Worm (Caenorhabditis elegans): Measurements from ENCODE around the gene srsx-27.

srsx-27 gene

ce11 chrV:10148352-10148751 is 1.5 kb upstream of the srsx-27 start, which contains the start of gene srsx-26:
Gene srsx-26 (plus strand): TSS chrV:10148652.
- TF ChIP-seq elt-3 (tag; optimal IDR thresholded peaks at IDR 0.05) (no peak), ceh-8 (GFP tag; optimal IDR thresholded peaks at IDR 0.05) (peak; percentile 51), snu-23 (GFP tag; optimal IDR thresholded peaks at IDR 0.05) (no peak), mdl-1 (tag; optimal IDR thresholded peaks at IDR 0.05) (no peak), ceh-63 (GFP tag; optimal IDR thresholded peaks at IDR 0.05) (no peak), xbp-1 (tag; optimal IDR thresholded peaks at IDR 0.05) (no peak), nhr-84 (tag; optimal IDR thresholded peaks at IDR 0.05) (no peak), pax-3 (tag; optimal IDR thresholded peaks at IDR 0.05) (no peak), hlh-4 (tag; optimal IDR thresholded peaks at IDR 0.05) (no peak), zip-4 (GFP tag; optimal IDR thresholded peaks at IDR 0.05) (no peak), pag-3 (tag; optimal IDR thresholded peaks at IDR 0.05; ENCODE audit: borderline replicate concordance, insufficient read depth) (no peak), tlp-1 (tag; optimal IDR thresholded peaks at IDR 0.05) (no peak), efl-1 (optimal IDR thresholded peaks at IDR 0.05) (no peak), efl-1 (GFP tag; optimal IDR thresholded peaks at IDR 0.05 in 1 of 2) (no peak), ztf-4 (tag; optimal IDR thresholded peaks at IDR 0.05) (no peak), ceh-82 (tag; optimal IDR thresholded peaks at IDR 0.05) (no peak), lin-39 (tag; optimal IDR thresholded peaks at IDR 0.05) (no peak), ceh-90 (tag; optimal IDR thresholded peaks at IDR 0.05) (peak; percentile 14), fkh-8 (tag; optimal IDR thresholded peaks at IDR 0.05) (peak; percentile 56), nhr-71 (tag; optimal IDR thresholded peaks at IDR 0.05) (peak; percentile 30), nhr-47 (tag; optimal IDR thresholded peaks at IDR 0.05) (peak; percentile 37), lir-3 (tag; optimal IDR thresholded peaks at IDR 0.05; ENCODE audit: poor library complexity) (no peak)

DNA sequence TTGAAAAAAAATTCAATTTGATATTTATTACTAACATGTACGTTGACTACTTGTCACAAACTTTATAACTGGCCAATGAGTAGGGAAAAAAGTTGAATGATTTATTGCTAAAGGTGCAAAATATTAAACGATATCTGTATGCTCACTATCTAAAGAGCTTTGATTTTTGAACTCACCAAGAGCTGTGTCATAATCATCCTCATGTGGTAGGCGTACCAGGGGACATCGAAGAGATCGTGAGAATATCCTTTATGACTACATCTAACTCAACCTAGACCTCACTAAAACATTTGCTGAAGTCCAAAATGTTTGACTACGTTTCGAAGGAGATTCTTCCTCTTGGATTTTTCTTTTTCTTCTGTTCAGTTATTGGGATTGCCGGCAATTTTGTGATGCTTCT is 2.5 kb downstream of the srsx-27 start, which contains the start of gene srsx-28:
Gene srsx-28, plus strand, starts transcription at position 301 of the 400 bp plus-strand sequence.
- TF ChIP-seq dpl-1 (GFP tag; optimal IDR thresholded peaks at IDR 0.05): no peak
- no peak for TF ChIP-seq mab-9 (GFP tag; IDR thresholded peaks at IDR 0.05)
- no peak for TF ChIP-seq C16A3.4 (tag; optimal IDR thresholded peaks at IDR 0.05)
- TF ChIP-seq snu-23 (GFP tag; optimal IDR thresholded peaks at IDR 0.05): no peak
- no peak for TF ChIP-seq pqm-1 (tag; optimal IDR thresholded peaks at IDR 0.05)
- no peak for TF ChIP-seq ceh-8 (GFP tag; optimal IDR thresholded peaks at IDR 0.05)
- no peak for TF ChIP-seq unc-98 (GFP tag; IDR thresholded peaks at IDR 0.05)
- no peak for TF ChIP-seq lin-13 (GFP tag; optimal IDR thresholded peaks at IDR 0.05)
- TF ChIP-seq sup-37 (GFP tag; optimal IDR thresholded peaks at IDR 0.05): no peak

- TF ChIP-seq snpc-4 (tag; optimal IDR thresholded peaks at IDR 0.05): no peak
- no peak for TF ChIP-seq ama-1 (optimal IDR thresholded peaks at IDR 0.05)
- TF ChIP-seq egl-27 (tag; optimal IDR thresholded peaks at IDR 0.05): no peak
- TF ChIP-seq nhr-20 (tag; optimal IDR thresholded peaks at IDR 0.05): no peak
- no peak for TF ChIP-seq nhr-90 (tag; optimal IDR thresholded peaks at IDR 0.05; ENCODE audit: poor library complexity)
- no peak for TF ChIP-seq nhr-84 (tag; optimal IDR thresholded peaks at IDR 0.05)
- no peak for TF ChIP-seq lir-3 (tag; optimal IDR thresholded peaks at IDR 0.05; ENCODE audit: poor library complexity)
- TF ChIP-seq sup-37 (GFP tag; optimal IDR thresholded peaks at IDR 0.05): no peak
- no peak for TF ChIP-seq zip-4 (GFP tag; optimal IDR thresholded peaks at IDR 0.05)
- no peak for TF ChIP-seq snu-23 (GFP tag; optimal IDR thresholded peaks at IDR 0.05)
- TF ChIP-seq nhr-19 (GFP tag; conservative IDR thresholded peaks at IDR 0.05): no peak
- no peak for TF ChIP-seq lin-39 (tag; optimal IDR thresholded peaks at IDR 0.05)
- no peak for TF ChIP-seq sptf-1 (tag; optimal IDR thresholded peaks at IDR 0.05)
- TF ChIP-seq blmp-1 (tag; optimal IDR thresholded peaks at IDR 0.05): no peak
- TF ChIP-seq lin-13 (GFP tag; optimal IDR thresholded peaks at IDR 0.05): no peak
- no peak for TF ChIP-seq nhr-237 (tag; optimal IDR thresholded peaks at IDR 0.05)
- no peak for TF ChIP-seq nhr-11 (tag; optimal IDR thresholded peaks at IDR 0.05)
- TF ChIP-seq F16B12.6 (tag; optimal IDR thresholded peaks at IDR 0.05): no peak
Observed at ce11 chrV:10153076-10153475, 3.2 kb downstream of the srsx-27 start.

All from whole organism, L1 larva.